Worm (Caenorhabditis elegans) whole organism, young adult: ENCODE measurements around the gene K05F1.14.

Source experiments
- Y56A3A.18 ChIP-seq: fragments of 200-800 bp; sonication (Bioruptor generic); IDR thresholded peaks from 2 replicates; pipeline ENCODE4 v1.3.6; 2022; ENCODE audit warnings: missing genetic modification reagents, missing genetic modification characterization, missing compliant biosample characterization
- efl-1 ChIP-seq: fragments of 150-350 bp; optimal IDR thresholded peaks from 2 replicates; lab custom pipeline; 2014; ENCODE audit warnings: missing biosample characterization, missing genetic modification reagents, missing genetic modification characterization
- ets-4 ChIP-seq: fragments of 200-800 bp; sonication (Bioruptor generic); optimal IDR thresholded peaks from 2 replicates; lab custom pipeline; 2018; ENCODE audit warnings: mild to moderate bottlenecking, missing genetic modification characterization, missing compliant biosample characterization
- let-526 ChIP-seq: fragments of 200-800 bp; sonication (Bioruptor generic); IDR thresholded peaks from 2 replicates; pipeline ENCODE4 v1.3.6; 2022; ENCODE audit warnings: missing genetic modification reagents, missing genetic modification characterization, missing compliant biosample characterization
- let-607 ChIP-seq, 2 experiments: fragments of 200-800 bp in 1 of 2; sonication (Bioruptor generic) in 1 of 2; sonication (generic microtip) in 1 of 2; optimal IDR thresholded peaks; 2 replicates each; lab custom pipeline; 2016 to 2018; ENCODE audit warnings: mild to moderate bottlenecking in 2 of 2, missing compliant biosample characterization in 2 of 2, missing genetic modification characterization in 2 of 2, moderate library complexity in 2 of 2, missing genotype in 1 of 2
- madf-3 ChIP-seq: fragments of 200-800 bp; sonication (Bioruptor generic); IDR thresholded peaks from 2 replicates; pipeline ENCODE4 v1.3.6; 2022; ENCODE audit warnings: missing genetic modification reagents, missing genetic modification characterization, missing compliant biosample characterization
- mel-28 ChIP-seq: sonication (generic microtip); optimal IDR thresholded peaks from 2 replicates; lab custom pipeline; 2016; ENCODE audit warnings: borderline replicate concordance, mild to moderate bottlenecking, missing genetic modification characterization, missing compliant biosample characterization
- mes-4 ChIP-seq: sonication (generic microtip); optimal IDR thresholded peaks from 2 replicates; lab custom pipeline; 2016; ENCODE audit warnings: missing genotype, missing genetic modification characterization, missing compliant biosample characterization
- nfya-1 ChIP-seq: sonication (generic microtip); optimal IDR thresholded peaks from 2 replicates; lab custom pipeline; 2017; ENCODE audit warnings: antibody characterized with exemption, missing compliant biosample characterization, missing genetic modification characterization, borderline replicate concordance; ENCODE audit not compliant: insufficient read depth
- nhr-80 ChIP-seq: sonication (generic microtip); optimal IDR thresholded peaks from 2 replicates; lab custom pipeline; 2016; ENCODE audit warnings: missing genetic modification characterization, missing compliant biosample characterization
- snpc-4 ChIP-seq, 5 experiments: fragments of 150-350 bp in 1 of 5; sonication (generic microtip) in 4 of 5; optimal IDR thresholded peaks; 2 replicates each; lab custom pipeline; 2014 to 2018; ENCODE audit warnings: missing genetic modification characterization in 5 of 5, missing biosample characterization in 3 of 5, antibody characterized with exemption in 2 of 5, mild to moderate bottlenecking in 2 of 5, missing compliant biosample characterization in 2 of 5, missing genotype in 2 of 5, moderate library complexity in 2 of 5, missing genetic modification reagents in 1 of 5
- somi-1 ChIP-seq: fragments of 200-800 bp; sonication (Bioruptor generic); optimal IDR thresholded peaks from 2 replicates; lab custom pipeline; 2018; ENCODE audit warnings: mild to moderate bottlenecking, missing genetic modification characterization, missing compliant biosample characterization
- tbx-9 ChIP-seq: sonication (generic microtip); optimal IDR thresholded peaks from 2 replicates; lab custom pipeline; 2016; ENCODE audit warnings: borderline replicate concordance, missing genetic modification characterization, inconsistent platforms, missing compliant biosample characterization
- tlf-1 ChIP-seq: fragments of 200-800 bp; sonication (Bioruptor generic); optimal IDR thresholded peaks from 2 replicates; lab custom pipeline; 2018; ENCODE audit warnings: mild to moderate bottlenecking, missing genetic modification characterization, missing compliant biosample characterization

DNA sequence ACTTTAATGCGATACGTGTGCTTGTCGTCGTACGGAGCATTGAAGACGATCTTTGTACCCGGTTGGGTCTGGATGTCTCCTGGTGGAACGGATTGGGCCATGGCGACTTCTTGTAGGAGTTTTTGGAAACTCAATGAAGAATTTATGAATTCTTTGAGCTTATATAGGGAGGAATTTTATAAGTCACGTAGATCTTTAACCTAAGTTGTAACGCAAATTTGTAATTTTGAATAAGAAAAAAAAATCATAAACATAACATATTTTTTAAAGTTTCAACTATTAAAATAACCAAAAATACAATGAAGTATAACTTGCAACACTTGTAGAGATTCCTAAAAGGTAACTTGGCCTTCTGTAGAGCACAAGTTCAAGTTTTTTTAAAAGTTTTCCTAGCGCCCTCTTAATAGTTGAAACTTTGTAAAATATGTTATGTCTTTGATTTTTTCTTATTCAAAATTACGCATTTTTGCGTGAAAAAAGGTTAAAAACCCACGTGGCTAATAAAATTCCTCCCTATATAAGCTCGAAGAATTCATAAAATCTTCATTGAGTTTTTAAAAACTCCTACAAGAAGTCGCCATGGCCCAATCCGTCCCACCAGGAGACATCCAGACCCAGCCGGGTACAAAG lies 5.1 kb upstream of the K05F1.14 start, which contains the start of the genes msp-63 and msp-142:
- TF ChIP-seq madf-3 (GFP tag; lab: Robert Waterston, UW) (no peak), ets-4 (GFP tag; lab: Kevin White, UChicago) (no peak), mes-4 (tag; lab: Kevin White, UChicago) (no peak), nhr-80 (tag; lab: Kevin White, UChicago) (no peak), somi-1 (GFP tag; lab: Kevin White, UChicago) (no peak), efl-1 (GFP tag; lab: Kevin White, UChicago) (no peak), let-607 (tag; optimal IDR thresholded peaks at IDR 0.05; lab: Kevin White, UChicago) (no peak), tlf-1 (GFP tag; lab: Kevin White, UChicago) (no peak), let-526 (GFP tag; lab: Robert Waterston, UW) (no peak), nfya-1 (tag; lab: Kevin White, UChicago) (no peak), Y56A3A.18 (GFP tag; lab: Robert Waterston, UW) (no peak), mel-28 (tag; lab: Kevin White, UChicago) (no peak), tbx-9 (tag; lab: Kevin White, UChicago) (no peak), snpc-4 (GFP tag; optimal IDR thresholded peaks at IDR 0.05; lab: Kevin White, UChicago) (no peak), snpc-4 (tag; optimal IDR thresholded peaks at IDR 0.05; lab: Kevin White, UChicago) (no peak)
